Worm (Caenorhabditis elegans) whole organism, mixed stage, embryonic: ENCODE measurements around the gene enu-3.6.

Source experiments
- ces-1 ChIP-seq: fragments of 150-350 bp; optimal IDR thresholded peaks from 2 replicates; lab custom pipeline; 2014; ENCODE audit warnings: missing biosample characterization, missing genetic modification reagents, missing genetic modification characterization
- lin-13 ChIP-seq: fragments of 150-350 bp; optimal IDR thresholded peaks from 2 replicates; lab custom pipeline; 2014; ENCODE audit warnings: missing biosample characterization, missing genetic modification characterization
- mep-1 ChIP-seq: fragments of 150-350 bp; optimal IDR thresholded peaks from 2 replicates; lab custom pipeline; 2017; ENCODE audit warnings: missing biosample characterization, missing genetic modification reagents, missing genetic modification characterization, inconsistent platforms
- nhr-28 ChIP-seq: fragments of 150-350 bp; optimal IDR thresholded peaks from 2 replicates; lab custom pipeline; 2014; ENCODE audit warnings: missing biosample characterization, missing genetic modification characterization
- pha-4 ChIP-seq: fragments of 150-350 bp; optimal IDR thresholded peaks from 2 replicates; lab custom pipeline; 2018; ENCODE audit warnings: missing biosample characterization, missing genetic modification reagents, missing genetic modification characterization
- sem-2 ChIP-seq: fragments of 200-800 bp; sonication (Bioruptor generic); optimal IDR thresholded peaks from 2 replicates; lab custom pipeline; 2018; ENCODE audit warnings: mild to moderate bottlenecking, missing genetic modification characterization, missing compliant biosample characterization

DNA sequence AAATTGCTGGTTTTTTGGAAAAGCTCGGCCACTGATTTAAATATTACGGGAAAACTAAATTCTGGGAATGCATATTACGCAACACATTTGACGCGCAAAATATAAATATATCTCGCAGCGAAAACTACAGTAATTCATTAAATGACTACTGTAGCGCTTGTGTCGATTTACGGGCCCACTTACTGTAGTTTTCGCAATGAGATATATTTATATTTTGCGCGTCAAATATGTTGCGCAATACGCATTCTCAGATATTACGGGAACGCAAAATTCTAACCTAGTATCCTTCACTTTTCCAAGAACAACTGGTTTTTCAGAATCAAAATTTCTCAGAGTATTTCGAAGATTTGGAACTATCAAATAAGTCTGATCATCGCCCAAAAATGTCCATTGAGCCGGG lies 40.6 kb upstream of the enu-3.6 start:
- TF ChIP-seq ces-1 (GFP tag; lab: Kevin White, UChicago) = no peak
- no peak for TF ChIP-seq mep-1
- no peak for TF ChIP-seq lin-13 (tag; lab: Kevin White, UChicago)
- TF ChIP-seq nhr-28 (tag; lab: Kevin White, UChicago) = no peak
- no peak for TF ChIP-seq pha-4 (tag; lab: Kevin White, UChicago)
- no peak for TF ChIP-seq sem-2 (GFP tag; lab: Kevin White, UChicago)
